Worm (Caenorhabditis elegans) whole organism, L3 larva: ENCODE data around the gene F26C11.3.

Experiments
- ZK546.5 ChIP-seq: sonication (generic microtip); optimal IDR thresholded peaks from 2 replicates; lab custom pipeline; 2017; ENCODE audit warnings: missing biosample characterization, missing genetic modification characterization
- daf-12 ChIP-seq: fragments of 150-350 bp; optimal IDR thresholded peaks from 2 replicates; lab custom pipeline; 2014; ENCODE audit warnings: missing biosample characterization, missing genetic modification reagents, missing genetic modification characterization
- nhr-11 ChIP-seq: fragments of 150-350 bp; optimal IDR thresholded peaks from 2 replicates; lab custom pipeline; 2014; ENCODE audit warnings: missing biosample characterization, missing genetic modification characterization
- nhr-77 ChIP-seq: fragments of 150-350 bp; optimal IDR thresholded peaks from 2 replicates; lab custom pipeline; 2014; ENCODE audit warnings: missing biosample characterization, missing genetic modification characterization
- pha-4 ChIP-seq: fragments of 150-350 bp; optimal IDR thresholded peaks from 2 replicates; lab custom pipeline; 2014; ENCODE audit warnings: missing biosample characterization, missing genetic modification reagents, missing genetic modification characterization
- sea-2 ChIP-seq: fragments of 150-350 bp; sonication (generic microtip); optimal IDR thresholded peaks from 4 replicates; lab custom pipeline; 2014; ENCODE audit warnings: missing biosample characterization, missing genetic modification reagents, missing genetic modification characterization

ce11 chrII:9938877-9939276 is 24.0 kb upstream of the F26C11.3 start, which contains the start of the genes C05C10.7 and C05C10.5:
- TF ChIP-seq sea-2 (GFP tag; lab: Kevin White, UChicago) (no peak), pha-4 (no peak), nhr-77 (tag; lab: Kevin White, UChicago) (no peak), ZK546.5 (tag; lab: Kevin White, UChicago) (no peak), nhr-11 (tag; lab: Kevin White, UChicago) (no peak), daf-12 (tag; lab: Kevin White, UChicago) (no peak)
